Fruit fly (Drosophila melanogaster) whole organism, larva: ENCODE measurements around the gene Cyp313b1.

Source experiments
- noc ChIP-seq: fragments of 200-800 bp; sonication (Bioruptor generic); optimal IDR thresholded peaks from 3 replicates; lab custom pipeline; 2019; ENCODE audit warnings: missing biosample characterization, mild to moderate bottlenecking, missing genetic modification characterization, moderate library complexity

Cyp313b1 gene

DNA sequence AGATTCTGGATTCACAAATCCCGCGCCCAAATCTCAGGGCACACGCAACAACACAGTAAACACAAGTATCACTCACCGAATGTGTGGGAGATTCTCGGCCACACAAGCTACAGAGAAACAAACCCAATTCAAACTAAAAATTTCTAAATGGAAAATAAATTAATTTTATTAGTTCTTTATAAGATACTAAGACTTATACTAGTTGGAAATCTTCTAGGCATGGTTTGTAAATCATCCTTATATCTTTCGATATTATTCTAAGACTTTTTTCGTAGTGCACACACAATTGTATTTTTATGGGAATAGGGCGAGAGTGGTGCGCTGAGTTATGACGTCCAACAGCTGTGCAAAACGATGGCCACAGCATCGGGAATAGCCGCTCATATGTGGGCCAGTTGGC, 26.4 kb downstream of the Cyp313b1 start:
- TF ChIP-seq noc (tag; lab: Kevin White, UChicago) = no peak

DNA sequence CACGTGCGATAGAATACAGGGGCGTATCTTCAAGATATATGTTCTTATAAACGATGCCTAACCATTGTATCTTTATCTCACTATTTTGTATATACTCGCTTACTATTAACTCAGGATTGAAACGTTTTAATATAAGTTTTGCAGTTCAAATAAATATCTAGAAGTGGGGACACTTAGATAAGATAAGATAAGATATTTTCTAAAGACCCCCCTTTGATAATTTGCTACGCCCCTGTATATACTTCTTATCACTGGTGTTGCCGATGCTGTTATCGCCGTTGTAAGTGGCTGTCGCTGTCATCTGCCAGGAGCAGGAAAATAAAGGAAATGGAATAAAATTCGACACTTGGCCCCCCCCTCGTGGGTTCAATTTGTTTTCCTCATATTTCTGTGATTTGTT, 29.3 kb downstream of the Cyp313b1 start:
- TF ChIP-seq noc (tag; lab: Kevin White, UChicago) = no peak

DNA sequence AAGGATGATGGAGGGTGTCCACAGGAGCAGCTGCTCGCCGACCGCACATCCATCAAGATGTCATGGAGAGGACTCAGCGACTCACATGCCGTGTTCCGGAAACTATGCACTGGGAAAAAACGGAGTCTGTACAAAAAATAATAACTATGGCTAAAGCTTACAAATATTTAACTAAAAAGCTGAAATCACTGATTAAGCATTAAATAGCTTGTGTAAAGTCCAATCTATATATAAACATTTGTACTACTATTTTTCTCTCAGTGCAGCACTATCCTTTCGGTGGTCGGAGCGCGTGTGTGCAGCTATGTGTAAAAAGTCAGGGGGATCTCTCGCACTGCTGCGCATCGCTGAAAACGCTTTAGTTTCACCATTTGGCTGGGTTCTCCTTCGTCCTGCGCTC, 49.3 kb downstream of the Cyp313b1 start:
- no peak for TF ChIP-seq noc (tag; lab: Kevin White, UChicago)
